Fruit fly (Drosophila melanogaster): ENCODE data around the gene CG11722.

DNA sequence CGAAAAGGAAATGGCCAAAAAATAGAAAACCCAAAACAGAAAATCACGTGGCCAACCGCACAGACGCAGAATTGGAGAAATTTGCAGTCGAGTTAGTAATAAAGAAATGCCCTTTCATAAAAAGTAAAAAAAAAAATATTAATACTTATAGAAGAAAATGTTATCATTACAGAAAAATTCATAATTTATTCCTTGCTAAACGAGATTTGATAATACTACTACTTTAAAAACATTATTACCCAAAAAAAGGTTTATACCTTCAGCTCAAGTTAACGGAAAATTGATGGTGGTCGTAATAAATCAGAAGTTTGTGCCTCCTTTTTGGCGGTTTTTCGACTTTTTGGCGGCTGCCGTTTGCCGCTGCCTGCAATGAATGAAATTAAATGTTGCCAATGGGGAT lies 17.0 kb downstream of the CG11722 start:
- no peak for TF ChIP-seq Snoo (tag; optimal IDR thresholded peaks at IDR 0.05)
- TF ChIP-seq D1 (tag; optimal IDR thresholded peaks at IDR 0.05) = no peak
- TF ChIP-seq rn (GFP tag; IDR thresholded peaks at IDR 0.05) = no peak
- TF ChIP-seq Ets98B (GFP tag; IDR thresholded peaks at IDR 0.05) = no peak
- TF ChIP-seq Pif1B (GFP tag; optimal IDR thresholded peaks at IDR 0.05) = no peak
- no peak for TF ChIP-seq CG13204 (GFP tag; optimal IDR thresholded peaks at IDR 0.05)
